Worm (Caenorhabditis elegans) whole organism, L1 larva: ENCODE results near the gene H02F09.2.

ENCODE experiments used
- C34B4.2 ChIP-seq: sonication (generic microtip); optimal IDR thresholded peaks from 2 replicates; lab custom pipeline; 2017; ENCODE audit warnings: mild to moderate bottlenecking, missing genetic modification characterization, missing compliant biosample characterization
- alr-1 ChIP-seq: fragments of 200-800 bp; sonication (Bioruptor generic); optimal IDR thresholded peaks from 2 replicates; lab custom pipeline; 2018; ENCODE audit warnings: borderline replicate concordance, mild to moderate bottlenecking, missing genetic modification characterization, missing compliant biosample characterization
- aly-2 ChIP-seq: fragments of 150-350 bp; optimal IDR thresholded peaks from 2 replicates; lab custom pipeline; 2014; ENCODE audit warnings: missing biosample characterization, missing genetic modification characterization
- blmp-1 ChIP-seq: fragments of 150-350 bp; optimal IDR thresholded peaks from 2 replicates; lab custom pipeline; 2014; ENCODE audit warnings: missing biosample characterization, missing genetic modification characterization
- ceh-63 ChIP-seq: fragments of 200-800 bp; sonication (Bioruptor generic); optimal IDR thresholded peaks from 2 replicates; lab custom pipeline; 2018; ENCODE audit warnings: mild to moderate bottlenecking, missing genetic modification characterization, missing compliant biosample characterization
- ceh-82 ChIP-seq, 3 experiments: fragments of 150-350 bp in 1 of 3; sonication (generic microtip) in 2 of 3; optimal IDR thresholded peaks; 2 replicates each; lab custom pipeline; 2014 to 2017; ENCODE audit warnings: missing biosample characterization in 3 of 3, missing genetic modification characterization in 3 of 3
- dsc-1 ChIP-seq: sonication (generic microtip); optimal IDR thresholded peaks from 2 replicates; lab custom pipeline; 2016; ENCODE audit warnings: mild to moderate bottlenecking, missing genetic modification characterization, missing compliant biosample characterization
- fkh-10 ChIP-seq: sonication (generic microtip); optimal IDR thresholded peaks from 2 replicates; lab custom pipeline; 2017; ENCODE audit warnings: missing biosample characterization, missing genetic modification reagents, missing genetic modification characterization
- fkh-4 ChIP-seq: sonication (generic microtip); optimal IDR thresholded peaks from 2 replicates; lab custom pipeline; 2016; ENCODE audit warnings: missing compliant biosample characterization, missing genetic modification characterization, borderline replicate concordance
- fkh-8 ChIP-seq: sonication (generic microtip); optimal IDR thresholded peaks from 2 replicates; lab custom pipeline; 2016; ENCODE audit warnings: mild to moderate bottlenecking, missing genetic modification characterization, missing compliant biosample characterization
- hlh-17 ChIP-seq: fragments of 200-800 bp; sonication (Bioruptor generic); optimal IDR thresholded peaks from 2 replicates; lab custom pipeline; 2018; ENCODE audit warnings: missing genetic modification characterization, mild to moderate bottlenecking, missing compliant biosample characterization, moderate library complexity, borderline replicate concordance
- hlh-4 ChIP-seq: sonication (generic microtip); optimal IDR thresholded peaks from 2 replicates; lab custom pipeline; 2016; ENCODE audit warnings: mild to moderate bottlenecking, missing genetic modification characterization, missing compliant biosample characterization
- hpl-2 ChIP-seq: fragments of 150-350 bp; optimal IDR thresholded peaks from 2 replicates; lab custom pipeline; 2014; ENCODE audit warnings: missing biosample characterization, missing genetic modification reagents, missing genetic modification characterization
- lin-14 ChIP-seq: fragments of 200-800 bp; sonication (Bioruptor generic); optimal IDR thresholded peaks from 2 replicates; lab custom pipeline; 2018; ENCODE audit warnings: mild to moderate bottlenecking, missing genetic modification characterization, moderate library complexity, missing compliant biosample characterization
- lin-15B ChIP-seq: fragments of 150-350 bp; sonication (generic microtip); optimal IDR thresholded peaks from 3 replicates; lab custom pipeline; 2014; ENCODE audit warnings: missing biosample characterization, missing genetic modification characterization
- lin-35 ChIP-seq, 2 experiments: fragments of 150-350 bp; optimal IDR thresholded peaks; 2 replicates each; lab custom pipeline; 2014; ENCODE audit warnings: missing biosample characterization in 2 of 2, missing genetic modification characterization in 2 of 2, missing genetic modification reagents in 2 of 2
- lir-3 ChIP-seq: sonication (generic microtip); optimal IDR thresholded peaks from 2 replicates; lab custom pipeline; 2016; ENCODE audit warnings: mild to moderate bottlenecking, missing genetic modification characterization, moderate library complexity, missing compliant biosample characterization; ENCODE audit not compliant: poor library complexity
- mef-2 ChIP-seq: fragments of 150-350 bp; optimal IDR thresholded peaks from 2 replicates; lab custom pipeline; 2014; ENCODE audit warnings: missing biosample characterization, missing genetic modification characterization
- nhr-12 ChIP-seq: sonication (generic microtip); optimal IDR thresholded peaks from 2 replicates; lab custom pipeline; 2017; ENCODE audit warnings: missing biosample characterization, missing genetic modification characterization
- nhr-19 ChIP-seq: fragments of 200-800 bp; sonication (Bioruptor generic); conservative IDR thresholded peaks from 2 replicates; pipeline ENCODE4 v1.3.6; 2022; ENCODE audit warnings: missing genetic modification characterization, missing compliant biosample characterization
- nhr-20 ChIP-seq: sonication (generic microtip); optimal IDR thresholded peaks from 2 replicates; lab custom pipeline; 2016; ENCODE audit warnings: mild to moderate bottlenecking, missing genetic modification characterization, missing compliant biosample characterization
- nhr-28 ChIP-seq: fragments of 150-350 bp; optimal IDR thresholded peaks from 2 replicates; lab custom pipeline; 2014; ENCODE audit warnings: missing biosample characterization, missing genetic modification characterization
- nhr-47 ChIP-seq: sonication (generic microtip); optimal IDR thresholded peaks from 2 replicates; lab custom pipeline; 2016; ENCODE audit warnings: mild to moderate bottlenecking, missing genetic modification characterization, moderate library complexity, missing compliant biosample characterization
- nhr-71 ChIP-seq: sonication (generic microtip); optimal IDR thresholded peaks from 2 replicates; lab custom pipeline; 2016; ENCODE audit warnings: mild to moderate bottlenecking, missing genetic modification characterization, moderate library complexity, missing compliant biosample characterization
- nhr-77 ChIP-seq: fragments of 150-350 bp; optimal IDR thresholded peaks from 2 replicates; lab custom pipeline; 2014; ENCODE audit warnings: missing biosample characterization, missing genetic modification characterization
- nhr-84 ChIP-seq: sonication (generic microtip); optimal IDR thresholded peaks from 2 replicates; lab custom pipeline; 2017; ENCODE audit warnings: missing biosample characterization, missing genetic modification characterization
- nhr-90 ChIP-seq: sonication (generic microtip); optimal IDR thresholded peaks from 2 replicates; lab custom pipeline; 2016; ENCODE audit warnings: mild to moderate bottlenecking, missing genetic modification characterization, missing compliant biosample characterization; ENCODE audit not compliant: poor library complexity
- sox-4 ChIP-seq: sonication (generic microtip); optimal IDR thresholded peaks from 2 replicates; lab custom pipeline; 2016; ENCODE audit warnings: missing genetic modification characterization, missing compliant biosample characterization
- sptf-1 ChIP-seq: fragments of 150-350 bp; optimal IDR thresholded peaks from 2 replicates; lab custom pipeline; 2014; ENCODE audit warnings: missing biosample characterization, missing genetic modification characterization
- tlp-1 ChIP-seq: fragments of 150-350 bp; optimal IDR thresholded peaks from 2 replicates; lab custom pipeline; 2014; ENCODE audit warnings: missing biosample characterization, missing genetic modification characterization
- unc-130 ChIP-seq: fragments of 150-350 bp; optimal IDR thresholded peaks from 2 replicates; lab custom pipeline; 2017; ENCODE audit warnings: missing biosample characterization, missing genetic modification characterization, inconsistent platforms
- unc-86 ChIP-seq: sonication (generic microtip); optimal IDR thresholded peaks from 2 replicates; lab custom pipeline; 2016; ENCODE audit warnings: missing genetic modification characterization, missing compliant biosample characterization
- zip-4 ChIP-seq: fragments of 200-800 bp; sonication (Bioruptor generic); optimal IDR thresholded peaks from 2 replicates; lab custom pipeline; 2018; ENCODE audit warnings: mild to moderate bottlenecking, missing genetic modification characterization, moderate library complexity, missing compliant biosample characterization

H02F09.2 gene

DNA sequence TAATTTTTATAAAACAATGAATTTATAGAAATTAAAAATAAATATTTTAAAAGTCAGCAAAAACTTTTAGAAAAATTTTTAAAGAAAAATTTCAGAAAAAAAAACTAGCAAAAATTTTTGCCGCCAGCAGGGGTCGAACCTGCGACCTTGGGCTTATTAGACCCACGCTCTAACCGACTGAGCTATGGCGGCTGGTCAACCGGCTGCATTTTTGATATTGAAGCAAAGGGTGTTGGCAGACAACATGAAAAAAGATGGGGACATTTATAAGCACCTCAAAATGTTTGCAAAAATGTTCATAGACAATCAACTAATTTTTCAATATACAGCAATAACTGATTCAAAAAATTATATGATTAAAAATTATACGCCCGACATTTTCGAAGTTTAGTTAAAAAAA is 17.9 kb downstream of the H02F09.2 start:
- TF ChIP-seq sox-4 (tag; lab: Kevin White, UChicago), result no peak
- TF ChIP-seq blmp-1 (tag; lab: Kevin White, UChicago), result no peak
- peak; percentile 23 for TF ChIP-seq nhr-90 (tag; lab: Kevin White, UChicago)
- peak; percentile 8 for TF ChIP-seq dsc-1 (tag; lab: Kevin White, UChicago)
- peak in 1 of 2 experiments; percentile 12 for TF ChIP-seq lin-35 (GFP tag; optimal IDR thresholded peaks at IDR 0.05; lab: Kevin White, UChicago)

DNA sequence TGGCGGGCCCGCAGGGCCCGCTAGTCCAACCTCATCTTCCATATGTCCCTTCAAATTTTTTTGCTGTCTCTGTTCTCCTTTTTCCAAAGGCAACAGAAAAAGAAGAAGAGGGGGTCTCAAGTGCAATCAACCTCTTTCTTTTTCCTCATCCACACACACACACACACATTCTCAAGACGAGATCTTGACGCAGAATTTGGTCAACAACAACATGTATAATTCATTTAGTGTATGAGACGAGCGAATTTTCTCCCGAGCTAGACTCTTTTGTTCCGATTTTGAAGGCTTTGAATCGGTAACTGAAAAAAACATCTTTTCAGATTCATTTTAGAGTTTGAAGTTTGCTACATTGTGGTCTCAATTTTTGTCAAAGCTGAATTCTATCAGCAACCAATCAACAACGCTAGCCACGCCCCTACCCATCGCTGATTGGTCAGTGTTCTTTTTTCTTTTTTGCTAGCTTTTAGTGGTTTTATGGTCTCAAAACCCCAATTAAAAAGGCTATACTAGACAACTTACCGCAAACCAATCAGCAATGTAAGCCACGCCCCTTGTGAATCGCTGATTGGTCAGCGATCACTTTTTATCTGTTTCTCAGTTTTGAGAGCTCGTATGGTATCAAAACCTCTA is 26.1 kb downstream of the H02F09.2 start:
- TF ChIP-seq lin-14 (GFP tag; lab: Kevin White, UChicago) (peak; percentile 43), hlh-4 (tag; lab: Kevin White, UChicago) (no peak), unc-86 (tag; lab: Kevin White, UChicago) (peak; percentile 1)

- peak; percentile 29 for TF ChIP-seq fkh-8 (tag; lab: Kevin White, UChicago)
- no peak for TF ChIP-seq nhr-28 (tag; lab: Kevin White, UChicago)
- peak; percentile 54 for TF ChIP-seq fkh-10 (GFP tag; lab: Kevin White, UChicago)
- TF ChIP-seq lin-14 (GFP tag; lab: Kevin White, UChicago), result peak; percentile 52
- TF ChIP-seq dsc-1 (tag; lab: Kevin White, UChicago), result peak; percentile 22
- TF ChIP-seq C34B4.2 (tag; lab: Kevin White, UChicago), result no peak
- no peak for TF ChIP-seq tlp-1
- peak in 1 of 3 experiments; percentile 10 for TF ChIP-seq ceh-82 (tag; optimal IDR thresholded peaks at IDR 0.05; lab: Kevin White, UChicago)
- TF ChIP-seq nhr-47, result peak; percentile 11
- TF ChIP-seq hlh-17, result no peak
- no peak for TF ChIP-seq alr-1 (tag; lab: Kevin White, UChicago)
Measured at ce11 chrX:1599294-1599693, 27.2 kb downstream of the H02F09.2 start.

DNA sequence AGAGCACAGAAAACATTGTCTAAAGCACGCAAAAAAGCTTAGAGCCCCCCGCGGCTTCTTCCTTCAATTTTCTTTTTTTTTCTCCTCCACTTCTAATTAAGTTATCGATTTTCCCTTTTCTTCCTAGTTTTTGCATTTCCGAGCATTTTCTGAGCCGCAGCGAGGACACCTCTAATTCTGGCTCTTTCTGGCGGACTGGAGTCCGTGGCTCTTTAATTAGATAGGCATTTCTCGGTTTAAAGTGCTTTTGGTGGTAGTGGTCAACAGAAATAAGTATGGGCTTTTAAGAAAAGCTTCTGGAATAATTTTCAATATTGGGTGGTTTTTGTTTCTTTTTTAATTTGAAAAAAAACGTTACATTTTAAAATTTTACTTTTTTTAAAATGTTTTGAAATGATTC is 29.5 kb downstream of the H02F09.2 start:
- TF ChIP-seq unc-86 (tag; lab: Kevin White, UChicago) (no peak), hpl-2 (GFP tag; lab: Kevin White, UChicago) (no peak), lir-3 (tag; lab: Kevin White, UChicago) (no peak), zip-4 (no peak), lin-14 (GFP tag; lab: Kevin White, UChicago) (peak; percentile 67), nhr-77 (tag; lab: Kevin White, UChicago) (no peak), fkh-10 (GFP tag; lab: Kevin White, UChicago) (no peak), lin-15B (tag; lab: Kevin White, UChicago) (no peak)

- TF ChIP-seq mef-2 (tag; lab: Kevin White, UChicago) (no peak), fkh-10 (GFP tag; lab: Kevin White, UChicago) (no peak), nhr-71 (tag; lab: Kevin White, UChicago) (no peak), unc-130 (tag; lab: Kevin White, UChicago) (no peak), lin-15B (tag; lab: Kevin White, UChicago) (no peak), nhr-12 (tag; lab: Kevin White, UChicago) (no peak), nhr-20 (no peak), lin-35 (GFP tag; optimal IDR thresholded peaks at IDR 0.05; lab: Kevin White, UChicago) (no peak), sptf-1 (tag; lab: Kevin White, UChicago) (no peak), aly-2 (tag; lab: Kevin White, UChicago) (no peak), unc-86 (tag; lab: Kevin White, UChicago) (no peak), nhr-19 (no peak), nhr-84 (tag; lab: Kevin White, UChicago) (no peak), ceh-63 (GFP tag; lab: Kevin White, UChicago) (no peak), fkh-4 (no peak)
Measured at ce11 chrX:1602548-1602947, 30.5 kb downstream of the H02F09.2 start.
